Fruit fly (Drosophila melanogaster) whole organism, prepupa: ENCODE measurements around the gene lush.

Experiments
- CG9139 ChIP-seq: fragments of 200-800 bp; sonication (Bioruptor generic); optimal IDR thresholded peaks from 3 replicates; lab custom pipeline; 2017; ENCODE audit warnings: missing biosample characterization, mild to moderate bottlenecking, missing genetic modification characterization
- eg ChIP-seq: fragments of 200-800 bp; sonication (Bioruptor generic); IDR thresholded peaks from 3 replicates; pipeline ENCODE4 v1.3.6; 2022; ENCODE audit warnings: missing biosample characterization, missing genetic modification characterization
- pdm3 ChIP-seq: fragments of 200-800 bp; sonication (Bioruptor generic); optimal IDR thresholded peaks from 3 replicates; lab custom pipeline; 2016; ENCODE audit warnings: missing biosample characterization, missing genetic modification characterization
- salr ChIP-seq, 2 experiments: fragments of 200-800 bp; sonication (Bioruptor generic); optimal IDR thresholded peaks; 3 replicates each; lab custom pipeline; 2016 to 2018; ENCODE audit warnings: missing biosample characterization in 2 of 2, missing genetic modification characterization in 2 of 2, mild to moderate bottlenecking in 1 of 2

- TF ChIP-seq pdm3 (no peak), eg (no peak), salr (GFP tag; optimal IDR thresholded peaks at IDR 0.05; lab: Kevin White, UChicago) (no peak), CG9139 (no peak)
Measured at dm6 chr3L:19584369-19584915, 21.4 kb downstream of the lush start, which contains the start of gene Shal.
